Worm (Caenorhabditis elegans): ENCODE measurements around the gene npp-3.

The npp-3 gene

ce11 chrII:11923620-11924298, 49.2 kb upstream of the npp-3 start:
- TF ChIP-seq dmd-4 (tag; optimal IDR thresholded peaks at IDR 0.05): no peak
- no peak for TF ChIP-seq mdl-1 (tag; optimal IDR thresholded peaks at IDR 0.05)
- TF ChIP-seq ceh-16 (tag; optimal IDR thresholded peaks at IDR 0.05): no peak
- no peak for TF ChIP-seq nhr-129 (tag; optimal IDR thresholded peaks at IDR 0.05)
- no peak for TF ChIP-seq lin-11 (tag; optimal IDR thresholded peaks at IDR 0.05)
- TF ChIP-seq nhr-21 (tag; optimal IDR thresholded peaks at IDR 0.05): no peak
- no peak for TF ChIP-seq lin-39 (tag; optimal IDR thresholded peaks at IDR 0.05)
- no peak for TF ChIP-seq egl-27 (tag; optimal IDR thresholded peaks at IDR 0.05)
- TF ChIP-seq nhr-12 (tag; optimal IDR thresholded peaks at IDR 0.05): no peak

- TF ChIP-seq C34F6.9 (tag; optimal IDR thresholded peaks at IDR 0.05) (no peak), Y55F3AM.14 (GFP tag; optimal IDR thresholded peaks at IDR 0.05) (no peak), fos-1 (tag; optimal IDR thresholded peaks at IDR 0.05) (no peak), mab-5 (tag; optimal IDR thresholded peaks at IDR 0.05) (no peak), nhr-6 (tag; optimal IDR thresholded peaks at IDR 0.05) (no peak), gmeb-1 (tag; optimal IDR thresholded peaks at IDR 0.05) (no peak)
Observed at ce11 chrII:11922757-11923538, 48.4 kb upstream of the npp-3 start.

ce11 chrII:11917530-11917952, 43.0 kb upstream of the npp-3 start:
- TF ChIP-seq ceh-16 (tag; optimal IDR thresholded peaks at IDR 0.05) (no peak), C34F6.9 (tag; optimal IDR thresholded peaks at IDR 0.05) (no peak), alr-1 (tag; optimal IDR thresholded peaks at IDR 0.05) (no peak), sma-3 (GFP tag; optimal IDR thresholded peaks at IDR 0.05) (no peak), mab-5 (tag; optimal IDR thresholded peaks at IDR 0.05) (no peak), nhr-6 (tag; optimal IDR thresholded peaks at IDR 0.05) (no peak), ztf-1 (GFP tag; conservative IDR thresholded peaks at IDR 0.05) (no peak), nhr-77 (tag; optimal IDR thresholded peaks at IDR 0.05) (no peak), peb-1 (tag; optimal IDR thresholded peaks at IDR 0.05) (no peak), nhr-11 (tag; optimal IDR thresholded peaks at IDR 0.05) (no peak), snpc-4 (tag; optimal IDR thresholded peaks at IDR 0.05) (no peak), unc-39 (tag; optimal IDR thresholded peaks at IDR 0.05) (no peak), nhr-10 (tag; optimal IDR thresholded peaks at IDR 0.05) (no peak), aly-2 (tag; optimal IDR thresholded peaks at IDR 0.05) (no peak), skn-1 (tag; optimal IDR thresholded peaks at IDR 0.05) (no peak), mbf-1 (tag; optimal IDR thresholded peaks at IDR 0.05) (no peak), sma-9 (GFP tag; optimal IDR thresholded peaks at IDR 0.05) (no peak), sma-9 (tag; optimal IDR thresholded peaks at IDR 0.05) (no peak), lin-13 (GFP tag; optimal IDR thresholded peaks at IDR 0.05) (no peak)

ce11 chrII:11916945-11917344, 42.4 kb upstream of the npp-3 start:
- TF ChIP-seq lin-13 (GFP tag; optimal IDR thresholded peaks at IDR 0.05): no peak
- no peak for TF ChIP-seq gmeb-1 (tag; optimal IDR thresholded peaks at IDR 0.05)
- no peak for TF ChIP-seq alr-1 (tag; optimal IDR thresholded peaks at IDR 0.05)
- TF ChIP-seq nhr-237 (tag; optimal IDR thresholded peaks at IDR 0.05): no peak
- TF ChIP-seq nhr-12 (tag; optimal IDR thresholded peaks at IDR 0.05): no peak
- no peak for TF ChIP-seq unc-55 (GFP tag; optimal IDR thresholded peaks at IDR 0.05)
- no peak for TF ChIP-seq dmd-4 (tag; optimal IDR thresholded peaks at IDR 0.05)
- no peak for TF ChIP-seq nhr-129 (tag; optimal IDR thresholded peaks at IDR 0.05)
- no peak for TF ChIP-seq ztf-1 (GFP tag; conservative IDR thresholded peaks at IDR 0.05)
- TF ChIP-seq mbf-1 (tag; optimal IDR thresholded peaks at IDR 0.05): no peak

ce11 chrII:11916555-11916941, 42.0 kb upstream of the npp-3 start:
- TF ChIP-seq ztf-4 (tag; optimal IDR thresholded peaks at IDR 0.05) (no peak), lsy-2 (tag; optimal IDR thresholded peaks at IDR 0.05) (no peak), C34F6.9 (tag; optimal IDR thresholded peaks at IDR 0.05) (no peak), lin-39 (tag; optimal IDR thresholded peaks at IDR 0.05) (no peak), nhr-237 (tag; optimal IDR thresholded peaks at IDR 0.05) (no peak)
